Fruit fly (Drosophila melanogaster) whole organism: ENCODE results near the gene Osi5.

ENCODE experiments used
- CG8478 ChIP-seq: fragments of >200 bp; optimal IDR thresholded peaks from 2 replicates; lab custom pipeline; 2018; ENCODE audit warnings: inconsistent platforms
- Dll ChIP-seq: fragments of >200 bp; optimal IDR thresholded peaks from 2 replicates; lab custom pipeline; 2017
- EcR ChIP-seq, 2 experiments: fragments of >200 bp; optimal IDR thresholded peaks; 2 replicates each; lab custom pipeline; 2017; ENCODE audit warnings: missing biosample characterization in 2 of 2, missing genetic modification characterization in 2 of 2, missing genetic modification reagents in 2 of 2
- pan ChIP-seq: fragments of >200 bp; optimal IDR thresholded peaks from 2 replicates; lab custom pipeline; 2017
- psq ChIP-seq: fragments of >200 bp; optimal IDR thresholded peaks from 2 replicates; lab custom pipeline; 2017
- usp ChIP-seq: fragments of >200 bp; optimal IDR thresholded peaks from 2 replicates; lab custom pipeline; 2017; ENCODE audit warnings: missing biosample characterization, missing genetic modification characterization, mixed read lengths

Gene Osi5

dm6 chr3R:6248694-6249093 lies 21.4 kb downstream of the Osi5 start, which contains the start of gene Osi7:
TSS of gene Osi7 (plus strand) at chr3R:6248994.
- no peak for TF ChIP-seq EcR (GFP tag; optimal IDR thresholded peaks at IDR 0.05; lab: Kevin White, UChicago)
- TF ChIP-seq CG8478 (lab: Kevin White, UChicago), result no peak
- TF ChIP-seq psq (lab: Kevin White, UChicago), result no peak
- no peak for TF ChIP-seq Dll (lab: Kevin White, UChicago)
- TF ChIP-seq pan (lab: Kevin White, UChicago), result no peak
- TF ChIP-seq usp (GFP tag; lab: Kevin White, UChicago), result no peak

dm6 chr3R:6252809-6253208 lies 25.5 kb downstream of the Osi5 start:
- TF ChIP-seq usp (GFP tag; lab: Kevin White, UChicago) (no peak), Dll (lab: Kevin White, UChicago) (peak; percentile 64)

- TF ChIP-seq pan (lab: Kevin White, UChicago), result no peak
- no peak for TF ChIP-seq psq (lab: Kevin White, UChicago)
- TF ChIP-seq EcR (GFP tag; optimal IDR thresholded peaks at IDR 0.05; lab: Kevin White, UChicago), result no peak
- no peak for TF ChIP-seq usp (GFP tag; lab: Kevin White, UChicago)
- no peak for TF ChIP-seq CG8478 (lab: Kevin White, UChicago)
- no peak for TF ChIP-seq Dll (lab: Kevin White, UChicago)
Measured at dm6 chr3R:6254438-6254837, 27.1 kb downstream of the Osi5 start.

- TF ChIP-seq pan (lab: Kevin White, UChicago) (no peak), EcR (GFP tag; optimal IDR thresholded peaks at IDR 0.05; lab: Kevin White, UChicago) (no peak), Dll (lab: Kevin White, UChicago) (no peak), psq (lab: Kevin White, UChicago) (no peak), usp (GFP tag; lab: Kevin White, UChicago) (no peak), CG8478 (lab: Kevin White, UChicago) (no peak)
Measured at dm6 chr3R:6254875-6255274, 27.6 kb downstream of the Osi5 start, which contains the start of gene Osi8. TSS of gene Osi8 (plus strand) at chr3R:6255175.

dm6 chr3R:6259837-6260236 lies 32.5 kb downstream of the Osi5 start, which contains the start of gene Osi9:
TSS of gene Osi9 (plus strand) at chr3R:6260211.
- TF ChIP-seq usp (GFP tag; lab: Kevin White, UChicago) (no peak), psq (lab: Kevin White, UChicago) (no peak), EcR (GFP tag; optimal IDR thresholded peaks at IDR 0.05; lab: Kevin White, UChicago) (no peak), Dll (lab: Kevin White, UChicago) (no peak), CG8478 (lab: Kevin White, UChicago) (no peak), pan (lab: Kevin White, UChicago) (no peak)

- TF ChIP-seq usp (GFP tag; lab: Kevin White, UChicago), result no peak
- TF ChIP-seq Dll (lab: Kevin White, UChicago), result no peak
- TF ChIP-seq CG8478 (lab: Kevin White, UChicago), result no peak
- no peak for TF ChIP-seq EcR (GFP tag; optimal IDR thresholded peaks at IDR 0.05; lab: Kevin White, UChicago)
- no peak for TF ChIP-seq pan (lab: Kevin White, UChicago)
- no peak for TF ChIP-seq psq (lab: Kevin White, UChicago)
Measured at dm6 chr3R:6263658-6264057, 36.3 kb downstream of the Osi5 start, which contains the start of gene Osi10a. TSS of gene Osi10a (plus strand) at chr3R:6263958.

dm6 chr3R:6265890-6266289 lies 38.6 kb downstream of the Osi5 start, which contains the start of gene Osi10b:
TSS of gene Osi10b (plus strand) at chr3R:6266190.
- TF ChIP-seq Dll (lab: Kevin White, UChicago) (no peak), usp (GFP tag; lab: Kevin White, UChicago) (no peak), CG8478 (lab: Kevin White, UChicago) (no peak), EcR (GFP tag; optimal IDR thresholded peaks at IDR 0.05; lab: Kevin White, UChicago) (no peak), psq (lab: Kevin White, UChicago) (no peak), pan (lab: Kevin White, UChicago) (no peak)

- no peak for TF ChIP-seq psq (lab: Kevin White, UChicago)
- no peak for TF ChIP-seq Dll (lab: Kevin White, UChicago)
- TF ChIP-seq usp (GFP tag; lab: Kevin White, UChicago), result no peak
- no peak for TF ChIP-seq CG8478 (lab: Kevin White, UChicago)
- TF ChIP-seq pan (lab: Kevin White, UChicago), result no peak
- TF ChIP-seq EcR (GFP tag; optimal IDR thresholded peaks at IDR 0.05; lab: Kevin White, UChicago), result no peak
Measured at dm6 chr3R:6268657-6269056, 41.3 kb downstream of the Osi5 start, which contains the start of gene Osi11. TSS of gene Osi11 (minus strand) at chr3R:6268757.

dm6 chr3R:6269986-6270385 lies 42.7 kb downstream of the Osi5 start:
- no peak for TF ChIP-seq Dll (lab: Kevin White, UChicago)
- TF ChIP-seq pan (lab: Kevin White, UChicago), result no peak
- TF ChIP-seq CG8478 (lab: Kevin White, UChicago), result no peak
- no peak for TF ChIP-seq psq (lab: Kevin White, UChicago)
- no peak for TF ChIP-seq usp (GFP tag; lab: Kevin White, UChicago)

- TF ChIP-seq Dll (lab: Kevin White, UChicago) (no peak), CG8478 (lab: Kevin White, UChicago) (no peak), psq (lab: Kevin White, UChicago) (no peak), usp (GFP tag; lab: Kevin White, UChicago) (no peak), EcR (GFP tag; optimal IDR thresholded peaks at IDR 0.05; lab: Kevin White, UChicago) (no peak), pan (lab: Kevin White, UChicago) (no peak)
Measured at dm6 chr3R:6278231-6278630, 50.9 kb downstream of the Osi5 start, which contains the start of gene Osi12. TSS of gene Osi12 (plus strand) at chr3R:6278531.
